Worm (Caenorhabditis elegans) whole organism, L4/young adult: ENCODE results near the gene cyp-44A1.

ENCODE experiments used
- W03F9.2 ChIP-seq: fragments of 150-350 bp; optimal IDR thresholded peaks from 2 replicates; lab custom pipeline; 2014; ENCODE audit warnings: missing biosample characterization, missing genetic modification characterization
- dao-5 ChIP-seq: sonication (generic microtip); optimal IDR thresholded peaks from 2 replicates; lab custom pipeline; 2016; ENCODE audit warnings: missing genotype, missing genetic modification characterization, moderate library complexity, missing compliant biosample characterization
- him-1 ChIP-seq: sonication (generic microtip); optimal IDR thresholded peaks from 2 replicates; lab custom pipeline; 2016; ENCODE audit warnings: missing genotype, missing genetic modification reagents, missing genetic modification characterization, missing compliant biosample characterization

ce11 chrII:5498156-5498739 is 5.6 kb upstream of the cyp-44A1 start, which contains the start of the genes suex-1 and F12A10.9:
- TF ChIP-seq dao-5 (tag; lab: Kevin White, UChicago) = no peak
- TF ChIP-seq him-1 (tag; lab: Kevin White, UChicago) = no peak
- TF ChIP-seq W03F9.2 (tag; lab: Kevin White, UChicago) = no peak
